Worm (Caenorhabditis elegans) whole organism, L4 larva: ENCODE results near the gene C35B1.8.

Experiments
- F49E8.2 ChIP-seq: sonication (generic microtip); optimal IDR thresholded peaks from 2 replicates; lab custom pipeline; 2016; ENCODE audit warnings: missing compliant biosample characterization, mild to moderate bottlenecking, missing genetic modification characterization, borderline replicate concordance
- R02D3.7 ChIP-seq: fragments of 150-350 bp; sonication (generic microtip); optimal IDR thresholded peaks from 3 replicates; lab custom pipeline; 2014; ENCODE audit warnings: missing biosample characterization, missing genetic modification characterization
- ceh-82 ChIP-seq: sonication (generic microtip); optimal IDR thresholded peaks from 2 replicates; lab custom pipeline; 2017; ENCODE audit warnings: missing biosample characterization, missing genetic modification characterization
- dpl-1 ChIP-seq: fragments of 150-350 bp; optimal IDR thresholded peaks from 2 replicates; lab custom pipeline; 2014; ENCODE audit warnings: missing biosample characterization, missing genetic modification reagents, missing genetic modification characterization
- lin-1 ChIP-seq: fragments of 200-800 bp; sonication (Bioruptor generic); IDR thresholded peaks from 2 replicates; pipeline ENCODE4 v1.3.6; 2022; ENCODE audit warnings: missing genetic modification reagents, missing genetic modification characterization, missing compliant biosample characterization
- lin-29 ChIP-seq: fragments of 200-800 bp; sonication (Bioruptor generic); IDR thresholded peaks from 2 replicates; pipeline ENCODE4 v1.3.6; 2022; ENCODE audit warnings: missing genetic modification reagents, missing genetic modification characterization, missing compliant biosample characterization
- lin-39 ChIP-seq: fragments of 150-350 bp; optimal IDR thresholded peaks from 2 replicates; lab custom pipeline; 2014; ENCODE audit warnings: missing biosample characterization, missing genetic modification reagents, missing genetic modification characterization
- mep-1 ChIP-seq: fragments of 150-350 bp; sonication (generic microtip); optimal IDR thresholded peaks from 3 replicates; lab custom pipeline; 2014; ENCODE audit warnings: missing biosample characterization, missing genetic modification characterization
- nhr-11 ChIP-seq: fragments of 150-350 bp; optimal IDR thresholded peaks from 2 replicates; lab custom pipeline; 2014; ENCODE audit warnings: missing biosample characterization, missing genetic modification characterization
- nhr-237 ChIP-seq: sonication (generic microtip); optimal IDR thresholded peaks from 2 replicates; lab custom pipeline; 2017; ENCODE audit warnings: missing biosample characterization, missing genetic modification characterization
- nhr-42 ChIP-seq: fragments of 200-800 bp; sonication (Bioruptor generic); IDR thresholded peaks from 2 replicates; pipeline ENCODE4 v1.3.6; 2022; ENCODE audit warnings: missing genetic modification characterization, missing compliant biosample characterization
- vab-7 ChIP-seq: fragments of 200-800 bp; sonication (Bioruptor generic); IDR thresholded peaks from 2 replicates; pipeline ENCODE4 v1.3.6; 2022; ENCODE audit warnings: missing genetic modification reagents, missing genetic modification characterization, missing compliant biosample characterization

ce11 chrIV:4028177-4028576 is 50.6 kb downstream of the C35B1.8 start:
- TF ChIP-seq nhr-42 (GFP tag; lab: Robert Waterston, UW) (0 out of 2 replicates have a peak, but pooled peaks have one; percentile 34), F49E8.2 (tag; lab: Kevin White, UChicago) (no peak), nhr-11 (tag; lab: Kevin White, UChicago) (peak; percentile 12), lin-39 (tag; lab: Kevin White, UChicago) (no peak), lin-1 (peak; percentile 64; the same call in 1 of the 2 replicates), ceh-82 (tag; lab: Kevin White, UChicago) (no peak), mep-1 (tag; lab: Kevin White, UChicago) (peak; percentile 85), lin-29 (no peak), vab-7 (no peak), dpl-1 (GFP tag; lab: Kevin White, UChicago) (peak; percentile 7), nhr-237 (no peak), R02D3.7 (tag; lab: Kevin White, UChicago) (no peak)
